Fruit fly (Drosophila melanogaster) whole organism, adult: ENCODE measurements around the gene yellow-g2.

ENCODE experiments used
- CG11617 ChIP-seq: fragments of 200-800 bp; sonication (Bioruptor generic); optimal IDR thresholded peaks from 2 replicates; lab custom pipeline; 2017; ENCODE audit warnings: mild to moderate bottlenecking, missing biosample characterization, missing genetic modification reagents, missing genetic modification characterization
- CG12768 ChIP-seq: fragments of 200-800 bp; sonication (Bioruptor generic); optimal IDR thresholded peaks from 2 replicates; lab custom pipeline; 2017; ENCODE audit warnings: missing biosample characterization, missing genetic modification characterization, mild to moderate bottlenecking, moderate library complexity, missing genetic modification reagents
- CG7101 ChIP-seq: fragments of 200-800 bp; sonication (Bioruptor generic); optimal IDR thresholded peaks from 2 replicates; lab custom pipeline; 2018; ENCODE audit warnings: missing biosample characterization, mild to moderate bottlenecking, missing genetic modification characterization, moderate library complexity
- bab1 ChIP-seq: fragments of 200-800 bp; sonication (Bioruptor generic); optimal IDR thresholded peaks from 3 replicates; lab custom pipeline; 2019; ENCODE audit warnings: missing biosample characterization, mild to moderate bottlenecking, missing genetic modification characterization, moderate library complexity
- pad ChIP-seq: fragments of 200-800 bp; sonication (Bioruptor generic); optimal IDR thresholded peaks from 3 replicates; lab custom pipeline; 2017; ENCODE audit warnings: missing biosample characterization, missing genetic modification characterization, mild to moderate bottlenecking, moderate library complexity, missing genetic modification reagents

Gene yellow-g2

DNA sequence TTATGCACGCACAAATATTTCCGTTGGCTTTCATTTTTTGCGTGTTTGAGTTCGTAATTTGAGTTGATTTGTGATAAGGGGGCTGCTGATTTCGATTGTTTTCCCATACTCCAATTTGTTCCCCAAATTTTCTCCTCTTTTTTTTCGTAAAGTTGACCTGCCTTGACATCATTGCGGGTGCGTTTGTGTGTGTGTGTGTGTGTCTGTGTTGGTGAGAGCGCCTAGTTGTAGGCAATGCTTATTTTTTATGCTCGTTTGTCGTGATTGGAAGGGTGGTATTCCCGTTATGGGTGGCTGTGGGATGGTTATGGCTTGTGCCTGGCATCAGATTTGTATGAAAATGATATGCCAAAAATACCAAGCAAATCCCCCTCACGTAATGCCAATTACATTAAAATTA, 48.9 kb downstream of the yellow-g2 start:
- no peak for TF ChIP-seq bab1
- TF ChIP-seq CG11617: no peak
- TF ChIP-seq CG12768: no peak
- TF ChIP-seq pad (GFP tag; lab: Kevin White, UChicago): no peak
- TF ChIP-seq CG7101: no peak
